Fruit fly (Drosophila melanogaster) whole organism: ENCODE results near the gene RPA2.

Source experiments
- pan ChIP-seq: fragments of >200 bp; optimal IDR thresholded peaks from 2 replicates; lab custom pipeline; 2017
- usp ChIP-seq: fragments of >200 bp; optimal IDR thresholded peaks from 2 replicates; lab custom pipeline; 2017; ENCODE audit warnings: missing biosample characterization, missing genetic modification characterization, mixed read lengths

dm6 chr2L:20889857-20890606 is 35.9 kb downstream of the RPA2 start:
- TF ChIP-seq usp: no peak
- TF ChIP-seq pan (lab: Kevin White, UChicago): no peak
